In genomic region chrII:4299227-4299703, ce11 we compare ENCODE assay signal across 3 worm cellular contexts.
TF ChIP-seq lines count a peak whose summit lies in the region.

Gene sco-1, plus strand, starts transcription at chrII:4299653.

TF ChIP-seq in whole organism, L1 larva, 84 proteins besides CTCF, POLR2A, EP300 and RAD21 (continued from another document and continues in another):
- TF ChIP-seq unc-130 (tag; optimal IDR thresholded peaks at IDR 0.05; lab: Kevin White, UChicago) = peak; percentile 92
- peak; percentile 79 for TF ChIP-seq C34B4.2 (tag; optimal IDR thresholded peaks at IDR 0.05; lab: Kevin White, UChicago)
- peak; percentile 94 for TF ChIP-seq unc-98 (GFP tag; IDR thresholded peaks at IDR 0.05; lab: Robert Waterston, UW)
- TF ChIP-seq efl-1 (optimal IDR thresholded peaks at IDR 0.05; lab: Kevin White, UChicago) = peak; percentile 93 to 95
- peak; percentile 84 to 99 for TF ChIP-seq efl-1 (GFP tag; optimal IDR thresholded peaks at IDR 0.05 in 1 of 2; lab: Kevin White, UChicago)
- TF ChIP-seq ama-1 (optimal IDR thresholded peaks at IDR 0.05; lab: Kevin White, UChicago) = peak; percentile 78
- TF ChIP-seq pqm-1 (tag; optimal IDR thresholded peaks at IDR 0.05; lab: Kevin White, UChicago) = no peak
- peak; percentile 96 to 97 for TF ChIP-seq lsy-2 (tag; optimal IDR thresholded peaks at IDR 0.05; lab: Kevin White, UChicago)
- TF ChIP-seq lin-35 (GFP tag; optimal IDR thresholded peaks at IDR 0.05; lab: Kevin White, UChicago) = peak; percentile 88 to 91
- no peak for TF ChIP-seq nhr-84 (tag; optimal IDR thresholded peaks at IDR 0.05; lab: Kevin White, UChicago)
- TF ChIP-seq nhr-71 (tag; optimal IDR thresholded peaks at IDR 0.05; lab: Kevin White, UChicago) = peak; percentile 98
- TF ChIP-seq ces-1 (GFP tag; optimal IDR thresholded peaks at IDR 0.05; lab: Kevin White, UChicago) = peak; percentile 33
- TF ChIP-seq lir-3 (tag; optimal IDR thresholded peaks at IDR 0.05; lab: Kevin White, UChicago; ENCODE audit: poor library complexity) = peak; percentile 98
- TF ChIP-seq F16B12.6 (tag; optimal IDR thresholded peaks at IDR 0.05; lab: Kevin White, UChicago) = peak; percentile 71
- TF ChIP-seq unc-62 (GFP tag; optimal IDR thresholded peaks at IDR 0.05; lab: Kevin White, UChicago) = peak; percentile 68
- TF ChIP-seq elt-3 (tag; optimal IDR thresholded peaks at IDR 0.05; lab: Kevin White, UChicago) = peak in 3 of 6 experiments; percentile 82 to 97 (median 94)
- no peak for TF ChIP-seq hlh-17 (GFP tag; optimal IDR thresholded peaks at IDR 0.05; lab: Kevin White, UChicago; ENCODE audit: borderline replicate concordance)
- TF ChIP-seq mep-1 (tag; optimal IDR thresholded peaks at IDR 0.05; lab: Kevin White, UChicago) = peak; percentile 93
- TF ChIP-seq elt-2 (tag; optimal IDR thresholded peaks at IDR 0.05; lab: Kevin White, UChicago) = peak; percentile 99
- TF ChIP-seq swsn-7 (tag; optimal IDR thresholded peaks at IDR 0.05; lab: Kevin White, UChicago) = peak; percentile 96
- peak; percentile 85 to 89 (median 87) for TF ChIP-seq dpl-1 (GFP tag; optimal IDR thresholded peaks at IDR 0.05; lab: Kevin White, UChicago)
- TF ChIP-seq irx-1 (tag; optimal IDR thresholded peaks at IDR 0.05; lab: Kevin White, UChicago) = peak; percentile 97
- peak; percentile 87 for TF ChIP-seq ztf-4 (tag; optimal IDR thresholded peaks at IDR 0.05; lab: Kevin White, UChicago)
- TF ChIP-seq snpc-4 (tag; optimal IDR thresholded peaks at IDR 0.05; lab: Kevin White, UChicago) = peak; percentile 78
- peak; percentile 97 for TF ChIP-seq unc-86 (tag; optimal IDR thresholded peaks at IDR 0.05; lab: Kevin White, UChicago)
- peak; percentile 92 for TF ChIP-seq ceh-88 (GFP tag; IDR thresholded peaks at IDR 0.05; lab: Robert Waterston, UW)
- peak; percentile 97 for TF ChIP-seq lin-13 (GFP tag; optimal IDR thresholded peaks at IDR 0.05; lab: Kevin White, UChicago)
- TF ChIP-seq fos-1 (tag; optimal IDR thresholded peaks at IDR 0.05; lab: Kevin White, UChicago) = peak; percentile 93
- peak; percentile 70 for TF ChIP-seq hpl-2 (GFP tag; optimal IDR thresholded peaks at IDR 0.05; lab: Kevin White, UChicago)
- peak; percentile 97 for TF ChIP-seq C04F5.9 (tag; optimal IDR thresholded peaks at IDR 0.05; lab: Kevin White, UChicago)
- peak; percentile 95 for TF ChIP-seq nhr-77 (tag; optimal IDR thresholded peaks at IDR 0.05; lab: Kevin White, UChicago)
- peak; percentile 97 to 98 (median 98) for TF ChIP-seq ceh-82 (tag; optimal IDR thresholded peaks at IDR 0.05; lab: Kevin White, UChicago)
- TF ChIP-seq efl-3 (GFP tag; optimal IDR thresholded peaks at IDR 0.05; lab: Kevin White, UChicago) = peak; percentile 90
- peak; percentile 97 for TF ChIP-seq lin-14 (GFP tag; optimal IDR thresholded peaks at IDR 0.05; lab: Kevin White, UChicago)
- TF ChIP-seq aly-2 (tag; optimal IDR thresholded peaks at IDR 0.05; lab: Kevin White, UChicago) = peak; percentile 68
- TF ChIP-seq zip-4 (GFP tag; optimal IDR thresholded peaks at IDR 0.05; lab: Kevin White, UChicago) = peak; percentile 93
- peak; percentile 92 for TF ChIP-seq zag-1 (tag; optimal IDR thresholded peaks at IDR 0.05; lab: Kevin White, UChicago)
- TF ChIP-seq nhr-19 (GFP tag; conservative IDR thresholded peaks at IDR 0.05; lab: Robert Waterston, UW) = peak; percentile 97
- TF ChIP-seq nhr-20 (tag; optimal IDR thresholded peaks at IDR 0.05; lab: Kevin White, UChicago) = peak; percentile 97
- TF ChIP-seq fkh-10 (GFP tag; optimal IDR thresholded peaks at IDR 0.05; lab: Kevin White, UChicago) = peak; percentile 91
- TF ChIP-seq xbp-1 (tag; optimal IDR thresholded peaks at IDR 0.05; lab: Kevin White, UChicago) = peak; percentile 98
- TF ChIP-seq nhr-47 (tag; optimal IDR thresholded peaks at IDR 0.05; lab: Kevin White, UChicago) = peak; percentile 98
- TF ChIP-seq fkh-8 (tag; optimal IDR thresholded peaks at IDR 0.05; lab: Kevin White, UChicago) = peak; percentile 98

TF ChIP-seq in whole organism, L3 larva, 47 proteins besides CTCF, POLR2A, EP300 and RAD21 (continued from another document):
- TF ChIP-seq nhr-237 (tag; optimal IDR thresholded peaks at IDR 0.05; lab: Kevin White, UChicago) (no peak), sea-2 (GFP tag; optimal IDR thresholded peaks at IDR 0.05; lab: Kevin White, UChicago) (no peak), pha-4 (tag; optimal IDR thresholded peaks at IDR 0.05; lab: Kevin White, UChicago) (peak; percentile 100), skn-1 (tag; optimal IDR thresholded peaks at IDR 0.05; lab: Kevin White, UChicago) (peak; percentile 80), lin-39 (tag; optimal IDR thresholded peaks at IDR 0.05; lab: Kevin White, UChicago) (peak; percentile 95), mml-1 (tag; optimal IDR thresholded peaks at IDR 0.05; lab: Kevin White, UChicago) (no peak), ceh-9 (tag; optimal IDR thresholded peaks at IDR 0.05; lab: Kevin White, UChicago) (no peak), elt-1 (tag; optimal IDR thresholded peaks at IDR 0.05; lab: Kevin White, UChicago) (peak; percentile 7), zag-1 (tag; optimal IDR thresholded peaks at IDR 0.05; lab: Kevin White, UChicago) (no peak), ZK546.5 (tag; optimal IDR thresholded peaks at IDR 0.05; lab: Kevin White, UChicago) (peak; percentile 48), unc-62 (GFP tag; optimal IDR thresholded peaks at IDR 0.05; lab: Kevin White, UChicago) (no peak), hmg-11 (tag; optimal IDR thresholded peaks at IDR 0.05; lab: Kevin White, UChicago) (peak; percentile 93), ceh-16 (tag; optimal IDR thresholded peaks at IDR 0.05; lab: Kevin White, UChicago) (peak; percentile 56), ceh-82 (tag; optimal IDR thresholded peaks at IDR 0.05; lab: Kevin White, UChicago) (peak; percentile 83), unc-39 (tag; optimal IDR thresholded peaks at IDR 0.05; lab: Kevin White, UChicago) (no peak), ceh-28 (tag; optimal IDR thresholded peaks at IDR 0.05; lab: Kevin White, UChicago) (peak; percentile 87), jun-1 (tag; optimal IDR thresholded peaks at IDR 0.05; lab: Kevin White, UChicago) (peak; percentile 85), lsy-12 (tag; optimal IDR thresholded peaks at IDR 0.05; lab: Kevin White, UChicago) (peak; percentile 92), nhr-28 (tag; optimal IDR thresholded peaks at IDR 0.05; lab: Kevin White, UChicago) (peak; percentile 28), aly-2 (tag; optimal IDR thresholded peaks at IDR 0.05; lab: Kevin White, UChicago) (peak; percentile 52), lin-15B (tag; optimal IDR thresholded peaks at IDR 0.05; lab: Kevin White, UChicago) (peak; percentile 99), elt-3 (tag; optimal IDR thresholded peaks at IDR 0.05; lab: Kevin White, UChicago) (no peak), nhr-77 (tag; optimal IDR thresholded peaks at IDR 0.05; lab: Kevin White, UChicago) (peak; percentile 28), egl-27 (tag; optimal IDR thresholded peaks at IDR 0.05; lab: Kevin White, UChicago) (peak; percentile 80), fkh-2 (tag; optimal IDR thresholded peaks at IDR 0.05; lab: Kevin White, UChicago) (peak; percentile 8), mdl-1 (tag; optimal IDR thresholded peaks at IDR 0.05; lab: Kevin White, UChicago) (peak; percentile 24), fos-1 (tag; optimal IDR thresholded peaks at IDR 0.05; lab: Kevin White, UChicago) (peak; percentile 46), egl-5 (tag; optimal IDR thresholded peaks at IDR 0.05; lab: Kevin White, UChicago) (peak; percentile 96)

TF ChIP-seq in whole organism, young adult, 124 proteins besides CTCF, POLR2A, EP300 and RAD21 (continued from another document and continues in another):
- TF ChIP-seq Y95B8A.8 (GFP tag; IDR thresholded peaks at IDR 0.05; lab: Robert Waterston, UW) = peak; percentile 85
- peak; percentile 35 for TF ChIP-seq snpc-4 (GFP tag; optimal IDR thresholded peaks at IDR 0.05; lab: Kevin White, UChicago)
- TF ChIP-seq snpc-4 (tag; optimal IDR thresholded peaks at IDR 0.05; lab: Kevin White, UChicago) = peak in 3 of 4 experiments; percentile 49 to 68 (median 54)
- peak; percentile 73 for TF ChIP-seq attf-3 (GFP tag; conservative IDR thresholded peaks at IDR 0.05; lab: Robert Waterston, UW)
- 0 out of 2 replicates have a peak, but pooled peaks have one; percentile 79 for TF ChIP-seq Y56A3A.18 (GFP tag; IDR thresholded peaks at IDR 0.05; lab: Robert Waterston, UW)
- peak; percentile 54 for TF ChIP-seq zim-3 (tag; optimal IDR thresholded peaks at IDR 0.05; lab: Kevin White, UChicago)
- no peak for TF ChIP-seq ztf-22 (GFP tag; optimal IDR thresholded peaks at IDR 0.05; lab: Kevin White, UChicago)
- peak; percentile 91 for TF ChIP-seq athp-1 (tag; optimal IDR thresholded peaks at IDR 0.05; lab: Kevin White, UChicago)
- no peak for TF ChIP-seq mel-28 (tag; optimal IDR thresholded peaks at IDR 0.05; lab: Kevin White, UChicago; ENCODE audit: borderline replicate concordance)
- peak; percentile 59 for TF ChIP-seq efl-1 (GFP tag; optimal IDR thresholded peaks at IDR 0.05; lab: Kevin White, UChicago)
- no peak for TF ChIP-seq ztf-18 (tag; optimal IDR thresholded peaks at IDR 0.05; lab: Kevin White, UChicago)
- no peak for TF ChIP-seq nhr-120 (GFP tag; IDR thresholded peaks at IDR 0.05; lab: Robert Waterston, UW)
- no peak for TF ChIP-seq ztf-3 (GFP tag; optimal IDR thresholded peaks at IDR 0.05; lab: Kevin White, UChicago)
- TF ChIP-seq hmg-1.2 (GFP tag; IDR thresholded peaks at IDR 0.05; lab: Robert Waterston, UW) = peak; percentile 68
- TF ChIP-seq D2030.7 (GFP tag; IDR thresholded peaks at IDR 0.05; lab: Robert Waterston, UW) = peak; percentile 87
- TF ChIP-seq ceh-27 (GFP tag; optimal IDR thresholded peaks at IDR 0.05; lab: Kevin White, UChicago) = peak; percentile 98
- TF ChIP-seq B0019.2 (GFP tag; conservative IDR thresholded peaks at IDR 0.05; lab: Robert Waterston, UW) = peak; percentile 99
- peak; percentile 55 for TF ChIP-seq ccch-3 (GFP tag; optimal IDR thresholded peaks at IDR 0.05; lab: Kevin White, UChicago)
- TF ChIP-seq chd-7 (tag; optimal IDR thresholded peaks at IDR 0.05; lab: Kevin White, UChicago) = peak; percentile 56
- peak; percentile 1 for TF ChIP-seq F49E8.2 (tag; optimal IDR thresholded peaks at IDR 0.05; lab: Kevin White, UChicago; ENCODE audit: insufficient read depth)
- TF ChIP-seq K12H6.12 (tag; optimal IDR thresholded peaks at IDR 0.05; lab: Kevin White, UChicago) = peak; percentile 83
- TF ChIP-seq hlh-26 (GFP tag; conservative IDR thresholded peaks at IDR 0.05; lab: Robert Waterston, UW) = no peak
- TF ChIP-seq xnd-1 (tag; optimal IDR thresholded peaks at IDR 0.05; lab: Kevin White, UChicago) = peak; percentile 54
- peak; percentile 90; the same call in 1 of the 2 replicates for TF ChIP-seq ztf-6 (GFP tag; IDR thresholded peaks at IDR 0.05; lab: Robert Waterston, UW)
- 0 out of 2 replicates have a peak, but pooled peaks have one; percentile 29 for TF ChIP-seq egl-18 (GFP tag; IDR thresholded peaks at IDR 0.05; lab: Robert Waterston, UW)
- peak; percentile 61 for TF ChIP-seq zfh-2 (GFP tag; conservative IDR thresholded peaks at IDR 0.05; lab: Robert Waterston, UW)
- TF ChIP-seq sptf-2 (GFP tag; optimal IDR thresholded peaks at IDR 0.05; lab: Kevin White, UChicago) = peak; percentile 53
- TF ChIP-seq akir-1 (GFP tag; optimal IDR thresholded peaks at IDR 0.05; lab: Kevin White, UChicago) = peak; percentile 53
- peak; percentile 94 for TF ChIP-seq Y53G8AR.9 (GFP tag; conservative IDR thresholded peaks at IDR 0.05; lab: Robert Waterston, UW)
- peak; percentile 72; the same call in 1 of the 2 replicates for TF ChIP-seq Y67H2A.10 (GFP tag; conservative IDR thresholded peaks at IDR 0.05; lab: Robert Waterston, UW)
- no peak for TF ChIP-seq F55B11.4 (tag; optimal IDR thresholded peaks at IDR 0.05; lab: Kevin White, UChicago; ENCODE audit: borderline replicate concordance, insufficient read depth)
- TF ChIP-seq mcd-1 (GFP tag; IDR thresholded peaks at IDR 0.05; lab: Robert Waterston, UW) = peak; percentile 91
- no peak for TF ChIP-seq cebp-2 (GFP tag; IDR thresholded peaks at IDR 0.05; lab: Robert Waterston, UW)
- TF ChIP-seq gei-17 (GFP tag; optimal IDR thresholded peaks at IDR 0.05; lab: Kevin White, UChicago) = peak; percentile 56
- peak; percentile 89 for TF ChIP-seq pbrm-1 (GFP tag; IDR thresholded peaks at IDR 0.05; lab: Robert Waterston, UW)
- peak; percentile 79 for TF ChIP-seq ekl-4 (GFP tag; IDR thresholded peaks at IDR 0.05; lab: Robert Waterston, UW)
- no peak for TF ChIP-seq sdz-38 (tag; optimal IDR thresholded peaks at IDR 0.05; lab: Kevin White, UChicago)
- peak; percentile 53 to 62 for TF ChIP-seq let-607 (tag; optimal IDR thresholded peaks at IDR 0.05; lab: Kevin White, UChicago)
- peak; percentile 39 for TF ChIP-seq repo-1 (tag; optimal IDR thresholded peaks at IDR 0.05; lab: Kevin White, UChicago)
- no peak for TF ChIP-seq hrde-1 (tag; optimal IDR thresholded peaks at IDR 0.05; lab: Kevin White, UChicago; ENCODE audit: borderline replicate concordance)
- no peak for TF ChIP-seq nfya-1 (tag; optimal IDR thresholded peaks at IDR 0.05; lab: Kevin White, UChicago; ENCODE audit: borderline replicate concordance, insufficient read depth)
- TF ChIP-seq F23B12.7 (tag; optimal IDR thresholded peaks at IDR 0.05; lab: Kevin White, UChicago; ENCODE audit: insufficient read depth) = peak; percentile 72
- TF ChIP-seq T07F8.4 (tag; optimal IDR thresholded peaks at IDR 0.05; lab: Kevin White, UChicago) = peak; percentile 5
- TF ChIP-seq rpc-1 (optimal IDR thresholded peaks at IDR 0.05; lab: Kevin White, UChicago) = no peak
- TF ChIP-seq rpc-1 (tag; optimal IDR thresholded peaks at IDR 0.05; lab: Kevin White, UChicago) = no peak
- TF ChIP-seq F57A8.1 (GFP tag; optimal IDR thresholded peaks at IDR 0.05; lab: Kevin White, UChicago) = no peak
- TF ChIP-seq ceh-58 (GFP tag; IDR thresholded peaks at IDR 0.05; lab: Robert Waterston, UW) = no peak
- TF ChIP-seq attf-5 (GFP tag; optimal IDR thresholded peaks at IDR 0.05; lab: Kevin White, UChicago) = peak; percentile 89
- peak; percentile 29 for TF ChIP-seq nhr-80 (tag; optimal IDR thresholded peaks at IDR 0.05; lab: Kevin White, UChicago)
- peak; percentile 61; the same call in 1 of the 2 replicates for TF ChIP-seq hsf-1 (GFP tag; IDR thresholded peaks at IDR 0.05; lab: Robert Waterston, UW)
- TF ChIP-seq pha-4 (tag; optimal IDR thresholded peaks at IDR 0.05; lab: Kevin White, UChicago) = peak; percentile 96
- peak; percentile 84 for TF ChIP-seq ztf-25 (GFP tag; IDR thresholded peaks at IDR 0.05; lab: Robert Waterston, UW)
- TF ChIP-seq sea-2 (GFP tag; IDR thresholded peaks at IDR 0.05; lab: Robert Waterston, UW) = 0 out of 2 replicates have a peak, but pooled peaks have one; percentile 59
- TF ChIP-seq bed-2 (GFP tag; IDR thresholded peaks at IDR 0.05; lab: Robert Waterston, UW) = peak; percentile 95
- peak; percentile 56; the same call in 1 of the 2 replicates for TF ChIP-seq egl-44 (GFP tag; IDR thresholded peaks at IDR 0.05; lab: Robert Waterston, UW)
- no peak for TF ChIP-seq F10E7.11 (tag; optimal IDR thresholded peaks at IDR 0.05; lab: Kevin White, UChicago)
- peak; percentile 81 for TF ChIP-seq ztf-26 (tag; optimal IDR thresholded peaks at IDR 0.05; lab: Kevin White, UChicago)
- peak; percentile 95 for TF ChIP-seq dox-1 (GFP tag; IDR thresholded peaks at IDR 0.05; lab: Robert Waterston, UW)
- peak; percentile 73 for TF ChIP-seq snpc-3.4 (tag; optimal IDR thresholded peaks at IDR 0.05; lab: Kevin White, UChicago)
- TF ChIP-seq mxl-1 (tag; optimal IDR thresholded peaks at IDR 0.05; lab: Kevin White, UChicago) = no peak
- TF ChIP-seq T26A5.8 (tag; optimal IDR thresholded peaks at IDR 0.05; lab: Kevin White, UChicago) = no peak
- TF ChIP-seq F33H1.4 (GFP tag; IDR thresholded peaks at IDR 0.05; lab: Robert Waterston, UW) = peak; percentile 100
- peak; percentile 19 to 88 (median 28) for TF ChIP-seq lin-35 (GFP tag; optimal IDR thresholded peaks at IDR 0.05; lab: Kevin White, UChicago)
- TF ChIP-seq ets-4 (GFP tag; optimal IDR thresholded peaks at IDR 0.05; lab: Kevin White, UChicago) = no peak
- TF ChIP-seq rec-8 (tag; optimal IDR thresholded peaks at IDR 0.05; lab: Kevin White, UChicago) = peak in 1 of 2 experiments; percentile 61
- no peak for TF ChIP-seq F39B2.1 (GFP tag; IDR thresholded peaks at IDR 0.05; lab: Robert Waterston, UW)
- TF ChIP-seq Y79H2A.3 (GFP tag; conservative IDR thresholded peaks at IDR 0.05; lab: Robert Waterston, UW) = peak; percentile 70; the same call in 1 of the 2 replicates
